Fruit fly (Drosophila melanogaster): Measurements from ENCODE around the gene alpha4GT1.
A peak's percentile ranks its signal among the peaks of the same experiment; 100 is the strongest.

The alpha4GT1 gene

dm6 chr2L:2992664-2993174, 30.2 kb downstream of the alpha4GT1 start, which contains the start of the genes okr and CG3558 (continued):
- no peak for TF ChIP-seq CG6813 (GFP tag; optimal IDR thresholded peaks at IDR 0.05)
- peak; percentile 94 for TF ChIP-seq CG34224 (GFP tag; IDR thresholded peaks at IDR 0.05; ENCODE audit: partially characterized antibody)
- TF ChIP-seq CG14667 (GFP tag; IDR thresholded peaks at IDR 0.05), result no peak
- no peak for TF ChIP-seq onecut (GFP tag; IDR thresholded peaks at IDR 0.05)
- no peak for TF ChIP-seq tap (tag; optimal IDR thresholded peaks at IDR 0.05)
- TF ChIP-seq Dref (GFP tag; IDR thresholded peaks at IDR 0.05), result peak; percentile 72
- peak; percentile 80 for TF ChIP-seq MBD-R2 (GFP tag; IDR thresholded peaks at IDR 0.05)
- TF ChIP-seq CG10267 (tag; optimal IDR thresholded peaks at IDR 0.05), result peak; percentile 54
- peak; percentile 81 for TF ChIP-seq Med (GFP tag)
- TF ChIP-seq CG18619 (GFP tag; optimal IDR thresholded peaks at IDR 0.05), result no peak
- peak; percentile 93 for TF ChIP-seq Dll (GFP tag; IDR thresholded peaks at IDR 0.05; ENCODE audit: partially characterized antibody)
- TF ChIP-seq en (GFP tag; optimal IDR thresholded peaks at IDR 0.05), result no peak
- peak; percentile 74 for TF ChIP-seq Bgb (GFP tag; IDR thresholded peaks at IDR 0.05; ENCODE audit: partially characterized antibody)
- no peak for TF ChIP-seq unpg (GFP tag; optimal IDR thresholded peaks at IDR 0.05)
- TF ChIP-seq fd3F (GFP tag; optimal IDR thresholded peaks at IDR 0.05), result no peak
- TF ChIP-seq Sox100B (GFP tag; optimal IDR thresholded peaks at IDR 0.05), result no peak
- peak; percentile 78 for TF ChIP-seq HLH4C (GFP tag; IDR thresholded peaks at IDR 0.05; ENCODE audit: partially characterized antibody)
- TF ChIP-seq CG14860 (GFP tag; IDR thresholded peaks at IDR 0.05; ENCODE audit: partially characterized antibody), result peak; percentile 81
- TF ChIP-seq CG2120 (GFP tag; optimal IDR thresholded peaks at IDR 0.05), result peak; percentile 23
- TF ChIP-seq lilli (GFP tag; optimal IDR thresholded peaks at IDR 0.05), result peak; percentile 21
- TF ChIP-seq D (optimal IDR thresholded peaks at IDR 0.05), result no peak
- TF ChIP-seq D (GFP tag; optimal IDR thresholded peaks at IDR 0.05), result no peak
- peak; percentile 69 for TF ChIP-seq nerfin-2 (GFP tag; IDR thresholded peaks at IDR 0.05; ENCODE audit: partially characterized antibody)
- TF ChIP-seq CG12659 (GFP tag; optimal IDR thresholded peaks at IDR 0.05), result peak; percentile 18
- no peak for TF ChIP-seq Hr3 (GFP tag; optimal IDR thresholded peaks at IDR 0.05)
- TF ChIP-seq pum (GFP tag; optimal IDR thresholded peaks at IDR 0.05), result no peak
- no peak for TF ChIP-seq Camta (GFP tag; optimal IDR thresholded peaks at IDR 0.05)
- peak in 1 of 3 experiments; percentile 7 for TF ChIP-seq lola (GFP tag; optimal IDR thresholded peaks at IDR 0.05)
- no peak for TF ChIP-seq HHEX (GFP tag; optimal IDR thresholded peaks at IDR 0.05)
- TF ChIP-seq CG9797 (GFP tag; optimal IDR thresholded peaks at IDR 0.05), result peak; percentile 83
- peak; percentile 24 for TF ChIP-seq grau (tag; optimal IDR thresholded peaks at IDR 0.05)
- TF ChIP-seq CG1647 (GFP tag; optimal IDR thresholded peaks at IDR 0.05), result peak; percentile 19
- TF ChIP-seq Sin3A (optimal IDR thresholded peaks at IDR 0.05), result peak; percentile 63
- no peak for TF ChIP-seq CG31388 (GFP tag; optimal IDR thresholded peaks at IDR 0.05)
- TF ChIP-seq seq (GFP tag; IDR thresholded peaks at IDR 0.05), result no peak
- TF ChIP-seq CG1603 (tag; optimal IDR thresholded peaks at IDR 0.05), result peak; percentile 82
- TF ChIP-seq Bteb2 (GFP tag; optimal IDR thresholded peaks at IDR 0.05), result peak; percentile 32
- TF ChIP-seq fd64A (GFP tag; optimal IDR thresholded peaks at IDR 0.05), result peak; percentile 29
- TF ChIP-seq sug (tag; optimal IDR thresholded peaks at IDR 0.05), result no peak
- peak; percentile 86 for TF ChIP-seq Doc3 (GFP tag; IDR thresholded peaks at IDR 0.05; ENCODE audit: partially characterized antibody)
- TF ChIP-seq Dp (GFP tag; optimal IDR thresholded peaks at IDR 0.05), result peak; percentile 86
- peak; percentile 70; the same call in 1 of the 3 replicates for TF ChIP-seq zen2 (GFP tag; IDR thresholded peaks at IDR 0.05; ENCODE audit: partially characterized antibody)
- no peak for TF ChIP-seq Atf6 (GFP tag; IDR thresholded peaks at IDR 0.05)
- TF ChIP-seq pfk (GFP tag; optimal IDR thresholded peaks at IDR 0.05), result peak; percentile 94
- peak; percentile 58; the same call in 2 of the 3 replicates for TF ChIP-seq CG7963 (GFP tag; IDR thresholded peaks at IDR 0.05; ENCODE audit: partially characterized antibody)
- TF ChIP-seq nerfin-1 (tag; optimal IDR thresholded peaks at IDR 0.05), result no peak
- no peak for TF ChIP-seq B-H1 (GFP tag; IDR thresholded peaks at IDR 0.05)
- peak; percentile 57 for TF ChIP-seq gfzf (GFP tag; optimal IDR thresholded peaks at IDR 0.05)
- TF ChIP-seq NC2β (GFP tag; optimal IDR thresholded peaks at IDR 0.05), result no peak
- TF ChIP-seq Dek (tag; optimal IDR thresholded peaks at IDR 0.05), result no peak

Measured in whole organism, embryonic.